Fruit fly (Drosophila melanogaster): ENCODE data around the gene PIG-B.
A peak's percentile ranks its signal among the peaks of the same experiment; 100 is the strongest.

The PIG-B gene

dm6 chr3L:3802677-3803076 is 8.4 kb upstream of the PIG-B start (continued):
- TF ChIP-seq ss (GFP tag; optimal IDR thresholded peaks at IDR 0.05) = peak; percentile 18 to 78
- TF ChIP-seq cyc (GFP tag; optimal IDR thresholded peaks at IDR 0.05) = peak; percentile 22
- no peak for TF ChIP-seq CG6276 (GFP tag; optimal IDR thresholded peaks at IDR 0.05)
- peak; percentile 64 for TF ChIP-seq Gug (GFP tag; IDR thresholded peaks at IDR 0.05)
- peak; percentile 65 for TF ChIP-seq CG8632 (GFP tag; optimal IDR thresholded peaks at IDR 0.05)
- peak; percentile 67 for TF ChIP-seq Sox15 (GFP tag; optimal IDR thresholded peaks at IDR 0.05)
- peak; percentile 67 for TF ChIP-seq CG3032 (tag; optimal IDR thresholded peaks at IDR 0.05)
- TF ChIP-seq pdm3 (GFP tag; optimal IDR thresholded peaks at IDR 0.05) = peak; percentile 82
- peak; percentile 70 for TF ChIP-seq achi (GFP tag; optimal IDR thresholded peaks at IDR 0.05)
- TF ChIP-seq acj6 (GFP tag; optimal IDR thresholded peaks at IDR 0.05) = peak; percentile 76
- TF ChIP-seq dac (GFP tag; optimal IDR thresholded peaks at IDR 0.05) = peak; percentile 6
- peak; percentile 43 for TF ChIP-seq CG7368 (GFP tag; optimal IDR thresholded peaks at IDR 0.05)
- TF ChIP-seq Sox102F (GFP tag; optimal IDR thresholded peaks at IDR 0.05) = peak; percentile 85
- TF ChIP-seq vri (GFP tag; optimal IDR thresholded peaks at IDR 0.05) = no peak
- TF ChIP-seq fd59A (GFP tag; optimal IDR thresholded peaks at IDR 0.05) = peak; percentile 68

- TF ChIP-seq Hr39 (GFP tag; optimal IDR thresholded peaks at IDR 0.05) = peak; percentile 72
- peak; percentile 43 for TF ChIP-seq CG6792 (GFP tag; optimal IDR thresholded peaks at IDR 0.05)
- peak; percentile 73 for TF ChIP-seq CG10631 (GFP tag; optimal IDR thresholded peaks at IDR 0.05)
- TF ChIP-seq CG34406 (GFP tag; optimal IDR thresholded peaks at IDR 0.05) = peak; percentile 41
- TF ChIP-seq CG9139 (GFP tag; optimal IDR thresholded peaks at IDR 0.05) = no peak
- TF ChIP-seq CG6808 (GFP tag; optimal IDR thresholded peaks at IDR 0.05) = no peak
- TF ChIP-seq fd85E (GFP tag; optimal IDR thresholded peaks at IDR 0.05) = no peak
- peak; percentile 60 for TF ChIP-seq topi (GFP tag; optimal IDR thresholded peaks at IDR 0.05)
- no peak for TF ChIP-seq salr (GFP tag; optimal IDR thresholded peaks at IDR 0.05)
- no peak for TF ChIP-seq CG3919 (GFP tag; optimal IDR thresholded peaks at IDR 0.05)
- no peak for TF ChIP-seq net (GFP tag; optimal IDR thresholded peaks at IDR 0.05)
- TF ChIP-seq OdsH (GFP tag; optimal IDR thresholded peaks at IDR 0.05) = no peak
- TF ChIP-seq Eip78C (GFP tag) = peak; percentile 89
- TF ChIP-seq fd59A (GFP tag; optimal IDR thresholded peaks at IDR 0.05) = no peak
- peak; percentile 49 for TF ChIP-seq CG8319 (GFP tag; optimal IDR thresholded peaks at IDR 0.05)
- TF ChIP-seq CG7368 (GFP tag; optimal IDR thresholded peaks at IDR 0.05) = peak; percentile 16
- TF ChIP-seq CG3032 (tag; optimal IDR thresholded peaks at IDR 0.05) = peak; percentile 52
- TF ChIP-seq cyc (GFP tag; optimal IDR thresholded peaks at IDR 0.05) = peak; percentile 46
- TF ChIP-seq Blimp-1 (GFP tag; optimal IDR thresholded peaks at IDR 0.05) = no peak
- TF ChIP-seq CG11902 (GFP tag; optimal IDR thresholded peaks at IDR 0.05) = peak; percentile 18
- TF ChIP-seq Sox14 (GFP tag; optimal IDR thresholded peaks at IDR 0.05) = peak; percentile 82
- peak; percentile 9 for TF ChIP-seq dac (GFP tag; optimal IDR thresholded peaks at IDR 0.05)
- TF ChIP-seq esn (GFP tag; optimal IDR thresholded peaks at IDR 0.05) = peak; percentile 72
- peak; percentile 72 for TF ChIP-seq CG31627 (GFP tag; optimal IDR thresholded peaks at IDR 0.05)
- TF ChIP-seq dsx (GFP tag; optimal IDR thresholded peaks at IDR 0.05; ENCODE audit: poor library complexity, severe bottlenecking) = no peak
- peak; percentile 42 for TF ChIP-seq Ets96B (tag; optimal IDR thresholded peaks at IDR 0.05)
- TF ChIP-seq fkh (GFP tag; optimal IDR thresholded peaks at IDR 0.05) = peak; percentile 89
- TF ChIP-seq acj6 (GFP tag; optimal IDR thresholded peaks at IDR 0.05) = peak; percentile 69
- TF ChIP-seq ss (GFP tag; optimal IDR thresholded peaks at IDR 0.05) = no peak
- TF ChIP-seq lz (GFP tag; optimal IDR thresholded peaks at IDR 0.05) = peak; percentile 71
- no peak for TF ChIP-seq achi (GFP tag; optimal IDR thresholded peaks at IDR 0.05)
- peak; percentile 75 for TF ChIP-seq Hr4 (GFP tag; optimal IDR thresholded peaks at IDR 0.05)
- peak; percentile 30 for TF ChIP-seq Lpt (GFP tag; optimal IDR thresholded peaks at IDR 0.05)
- peak; percentile 35 for TF ChIP-seq Sox15 (GFP tag; optimal IDR thresholded peaks at IDR 0.05)
These were observed 4.7 kb upstream of the PIG-B start, which contains the start of the genes CG32264, ntc and IntS10 for dm6 chr3L:3806330-3806729. TSS of gene CG32264 (minus strand) at chr3L:3806459. TSS of gene ntc (minus strand) at chr3L:3806459. TSS of gene IntS10 (plus strand) at chr3L:3806710.
